Fruit fly (Drosophila melanogaster) whole organism, adult: Measurements from ENCODE around the gene CG6282.

Source experiments
- CG11617 ChIP-seq: fragments of 200-800 bp; sonication (Bioruptor generic); optimal IDR thresholded peaks from 2 replicates; lab custom pipeline; 2017; ENCODE audit warnings: mild to moderate bottlenecking, missing biosample characterization, missing genetic modification reagents, missing genetic modification characterization
- CG12768 ChIP-seq: fragments of 200-800 bp; sonication (Bioruptor generic); optimal IDR thresholded peaks from 2 replicates; lab custom pipeline; 2017; ENCODE audit warnings: missing biosample characterization, missing genetic modification characterization, mild to moderate bottlenecking, moderate library complexity, missing genetic modification reagents
- CG14711 ChIP-seq: fragments of 200-800 bp; sonication (Bioruptor generic); optimal IDR thresholded peaks from 2 replicates; lab custom pipeline; 2018; ENCODE audit warnings: missing biosample characterization, mild to moderate bottlenecking, missing genetic modification characterization, moderate library complexity
- CG1620 ChIP-seq: fragments of 200-800 bp; sonication (Bioruptor generic); optimal IDR thresholded peaks from 2 replicates; lab custom pipeline; 2016; ENCODE audit warnings: missing biosample characterization, missing genetic modification characterization
- CG33017 ChIP-seq: fragments of 200-800 bp; sonication (Bioruptor generic); optimal IDR thresholded peaks from 2 replicates; lab custom pipeline; 2018; ENCODE audit warnings: missing biosample characterization, mild to moderate bottlenecking, missing genetic modification characterization, moderate library complexity
- CG5204 ChIP-seq: fragments of 200-800 bp; sonication (Bioruptor generic); optimal IDR thresholded peaks from 2 replicates; lab custom pipeline; 2016; ENCODE audit warnings: missing biosample characterization, missing genetic modification characterization
- CG7045 ChIP-seq: fragments of 200-800 bp; sonication (Bioruptor generic); optimal IDR thresholded peaks from 2 replicates; lab custom pipeline; 2017; ENCODE audit warnings: missing biosample characterization, mild to moderate bottlenecking, missing genetic modification characterization
- CG7101 ChIP-seq: fragments of 200-800 bp; sonication (Bioruptor generic); optimal IDR thresholded peaks from 2 replicates; lab custom pipeline; 2018; ENCODE audit warnings: missing biosample characterization, mild to moderate bottlenecking, missing genetic modification characterization, moderate library complexity
- Clk ChIP-seq: fragments of 200-800 bp; sonication (Bioruptor generic); optimal IDR thresholded peaks from 2 replicates; lab custom pipeline; 2017; ENCODE audit warnings: missing biosample characterization, missing genetic modification characterization
- Crg-1 ChIP-seq: fragments of 200-800 bp; sonication (Bioruptor generic); optimal IDR thresholded peaks from 2 replicates; lab custom pipeline; 2016; ENCODE audit warnings: missing biosample characterization, missing genetic modification characterization
- Hr96 ChIP-seq: fragments of 200-800 bp; sonication (Bioruptor generic); optimal IDR thresholded peaks from 2 replicates; lab custom pipeline; 2016; ENCODE audit warnings: missing biosample characterization, missing genetic modification characterization
- Mnt ChIP-seq: fragments of 200-800 bp; sonication (Bioruptor generic); optimal IDR thresholded peaks from 2 replicates; lab custom pipeline; 2016; ENCODE audit warnings: missing biosample characterization, mild to moderate bottlenecking, missing genetic modification characterization
- bab1 ChIP-seq: fragments of 200-800 bp; sonication (Bioruptor generic); optimal IDR thresholded peaks from 3 replicates; lab custom pipeline; 2019; ENCODE audit warnings: missing biosample characterization, mild to moderate bottlenecking, missing genetic modification characterization, moderate library complexity
- cic ChIP-seq: fragments of 200-800 bp; sonication (Bioruptor generic); optimal IDR thresholded peaks from 2 replicates; lab custom pipeline; 2017; ENCODE audit warnings: missing biosample characterization, mild to moderate bottlenecking, missing genetic modification characterization, moderate library complexity
- cnc ChIP-seq, 2 experiments: fragments of >200 bp; optimal IDR thresholded peaks; 2 replicates each; lab custom pipeline; 2017
- kay ChIP-seq: fragments of 200-800 bp; sonication (Bioruptor generic); peaks from one replicate; lab custom pipeline; 2016; ENCODE audit warnings: missing biosample characterization, missing genetic modification characterization, borderline replicate concordance
- ovo ChIP-seq: fragments of 200-800 bp; sonication (Bioruptor generic); optimal IDR thresholded peaks from 2 replicates; lab custom pipeline; 2016; ENCODE audit warnings: missing biosample characterization, missing genetic modification characterization
- pad ChIP-seq: fragments of 200-800 bp; sonication (Bioruptor generic); optimal IDR thresholded peaks from 3 replicates; lab custom pipeline; 2017; ENCODE audit warnings: missing biosample characterization, missing genetic modification characterization, mild to moderate bottlenecking, moderate library complexity, missing genetic modification reagents
- tj ChIP-seq: fragments of 200-800 bp; sonication (Bioruptor generic); optimal IDR thresholded peaks from 3 replicates; lab custom pipeline; 2017; ENCODE audit warnings: missing biosample characterization, mild to moderate bottlenecking, missing genetic modification characterization, moderate library complexity
- toe ChIP-seq: fragments of 200-800 bp; sonication (Bioruptor generic); optimal IDR thresholded peaks from 2 replicates; lab custom pipeline; 2016; ENCODE audit warnings: missing biosample characterization, missing genetic modification characterization

CG6282 gene

dm6 chr3L:8578470-8578869 lies 26.0 kb upstream of the CG6282 start:
- TF ChIP-seq Mnt (peak; percentile 22), ovo (GFP tag; lab: Kevin White, UChicago) (no peak), Hr96 (GFP tag; lab: Kevin White, UChicago) (peak; percentile 15), CG12768 (GFP tag; lab: Kevin White, UChicago) (peak; percentile 10), cic (no peak), CG33017 (tag; lab: Kevin White, UChicago) (peak; percentile 13), CG5204 (GFP tag; lab: Kevin White, UChicago) (no peak)

- TF ChIP-seq cnc (optimal IDR thresholded peaks at IDR 0.05; lab: Kevin White, UChicago) = no peak
- TF ChIP-seq CG11617 (GFP tag; lab: Kevin White, UChicago) = no peak
- TF ChIP-seq pad (GFP tag; lab: Kevin White, UChicago) = no peak
- no peak for TF ChIP-seq Crg-1 (GFP tag; lab: Kevin White, UChicago)
- TF ChIP-seq CG33017 (tag; lab: Kevin White, UChicago) = no peak
- no peak for TF ChIP-seq kay (GFP tag; lab: Kevin White, UChicago)
Observed at dm6 chr3L:8579513-8579912, 24.9 kb upstream of the CG6282 start.

dm6 chr3L:8580780-8581179 lies 23.7 kb upstream of the CG6282 start:
- TF ChIP-seq Clk (GFP tag; lab: Kevin White, UChicago) = no peak
- TF ChIP-seq kay (GFP tag; lab: Kevin White, UChicago) = peak; percentile 88
- TF ChIP-seq toe (GFP tag; lab: Kevin White, UChicago) = no peak
- TF ChIP-seq CG14711 (tag; lab: Kevin White, UChicago) = no peak
- no peak for TF ChIP-seq CG12768 (GFP tag; lab: Kevin White, UChicago)
- peak; percentile 20 for TF ChIP-seq CG7045 (GFP tag; lab: Kevin White, UChicago)
- TF ChIP-seq cnc (optimal IDR thresholded peaks at IDR 0.05; lab: Kevin White, UChicago) = no peak
- peak; percentile 47 for TF ChIP-seq CG5204 (GFP tag; lab: Kevin White, UChicago)
- peak; percentile 30 for TF ChIP-seq CG11617 (GFP tag; lab: Kevin White, UChicago)
- peak; percentile 51 for TF ChIP-seq CG33017 (tag; lab: Kevin White, UChicago)
- TF ChIP-seq Hr96 (GFP tag; lab: Kevin White, UChicago) = peak; percentile 39
- no peak for TF ChIP-seq Crg-1 (GFP tag; lab: Kevin White, UChicago)
- TF ChIP-seq CG1620 = no peak
- peak; percentile 74 for TF ChIP-seq cic

- TF ChIP-seq CG14711 (tag; lab: Kevin White, UChicago) (no peak), kay (GFP tag; lab: Kevin White, UChicago) (peak; percentile 40)
Observed at dm6 chr3L:8582105-8582707, 22.3 kb upstream of the CG6282 start.

- TF ChIP-seq kay (GFP tag; lab: Kevin White, UChicago) = no peak
- no peak for TF ChIP-seq Hr96 (GFP tag; lab: Kevin White, UChicago)
- no peak for TF ChIP-seq CG14711 (tag; lab: Kevin White, UChicago)
- TF ChIP-seq CG5204 (GFP tag; lab: Kevin White, UChicago) = no peak
- TF ChIP-seq Clk (GFP tag; lab: Kevin White, UChicago) = no peak
- TF ChIP-seq CG7101 (tag; lab: Kevin White, UChicago) = no peak
- no peak for TF ChIP-seq Crg-1 (GFP tag; lab: Kevin White, UChicago)
- TF ChIP-seq bab1 = no peak
- TF ChIP-seq CG33017 (tag; lab: Kevin White, UChicago) = no peak
- no peak for TF ChIP-seq CG7045 (GFP tag; lab: Kevin White, UChicago)
- no peak for TF ChIP-seq ovo (GFP tag; lab: Kevin White, UChicago)
- no peak for TF ChIP-seq CG12768 (GFP tag; lab: Kevin White, UChicago)
- TF ChIP-seq pad (GFP tag; lab: Kevin White, UChicago) = no peak
- TF ChIP-seq toe (GFP tag; lab: Kevin White, UChicago) = no peak
- no peak for TF ChIP-seq CG11617 (GFP tag; lab: Kevin White, UChicago)
- TF ChIP-seq tj = no peak
- TF ChIP-seq cnc (optimal IDR thresholded peaks at IDR 0.05; lab: Kevin White, UChicago) = no peak
- no peak for TF ChIP-seq cic
Observed at dm6 chr3L:8584086-8584485, 20.4 kb upstream of the CG6282 start.

dm6 chr3L:8600752-8601433 lies 3.6 kb upstream of the CG6282 start, which contains the start of the genes Nelf-E and RpL14:
Gene Nelf-E, minus strand, starts transcription at chr3L:8600879.
Gene RpL14, plus strand, starts transcription at chr3L:8601006.
- peak; percentile 97 for TF ChIP-seq CG1620
- TF ChIP-seq Hr96 (GFP tag; lab: Kevin White, UChicago) = peak; percentile 97
- peak; percentile 95 for TF ChIP-seq CG12768 (GFP tag; lab: Kevin White, UChicago)
- TF ChIP-seq tj = peak; percentile 75
- peak; percentile 90 for TF ChIP-seq cic
- TF ChIP-seq Crg-1 (GFP tag; lab: Kevin White, UChicago) = peak; percentile 97
- TF ChIP-seq CG11617 (GFP tag; lab: Kevin White, UChicago) = peak; percentile 96
- TF ChIP-seq CG7045 (GFP tag; lab: Kevin White, UChicago) = peak; percentile 95
- peak; percentile 91 for TF ChIP-seq pad (GFP tag; lab: Kevin White, UChicago)
- peak; percentile 92 for TF ChIP-seq CG5204 (GFP tag; lab: Kevin White, UChicago)
- peak; percentile 95 for TF ChIP-seq Clk (GFP tag; lab: Kevin White, UChicago)
- no peak for TF ChIP-seq kay (GFP tag; lab: Kevin White, UChicago)
- TF ChIP-seq cnc (optimal IDR thresholded peaks at IDR 0.05; lab: Kevin White, UChicago) = no peak
- TF ChIP-seq CG7101 (tag; lab: Kevin White, UChicago) = peak; percentile 98
- TF ChIP-seq bab1 = peak; percentile 93
- peak; percentile 91 for TF ChIP-seq toe (GFP tag; lab: Kevin White, UChicago)
- TF ChIP-seq Mnt = peak; percentile 98
- peak; percentile 88 for TF ChIP-seq CG14711 (tag; lab: Kevin White, UChicago)
- peak; percentile 95 for TF ChIP-seq ovo (GFP tag; lab: Kevin White, UChicago)
- TF ChIP-seq CG33017 (tag; lab: Kevin White, UChicago) = peak; percentile 91
